Fruit fly (Drosophila melanogaster): ENCODE data around the gene CG34178.

Gene CG34178

DNA sequence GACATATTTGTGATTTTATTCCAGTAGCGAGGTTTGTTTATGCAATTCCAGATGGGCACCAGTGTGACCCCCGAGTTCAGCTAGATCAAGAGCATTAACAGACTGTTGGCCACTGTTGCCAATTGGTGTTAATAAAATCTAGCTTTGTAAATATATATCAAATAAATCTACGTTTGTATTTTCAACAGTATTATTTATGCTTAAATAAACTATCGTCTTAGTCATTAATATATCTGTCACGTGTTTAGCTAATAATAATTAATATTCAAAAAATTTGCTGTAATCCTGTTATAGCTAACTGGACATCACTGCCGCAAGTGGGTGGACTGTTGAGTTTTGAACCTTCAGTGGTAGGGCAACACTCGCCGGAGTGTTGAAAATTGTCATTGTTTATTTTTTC is 25.8 kb downstream of the CG34178 start, which contains the start of the genes mRpL27 and CG15435 (continued):
- TF ChIP-seq NK7.1 (GFP tag; optimal IDR thresholded peaks at IDR 0.05) (no peak), CG2712 (tag; optimal IDR thresholded peaks at IDR 0.05) (peak; percentile 59), B-H1 (GFP tag; IDR thresholded peaks at IDR 0.05) (no peak), CG3281 (GFP tag; optimal IDR thresholded peaks at IDR 0.05) (peak; percentile 50), Lpt (GFP tag; optimal IDR thresholded peaks at IDR 0.05) (no peak), tin (GFP tag; optimal IDR thresholded peaks at IDR 0.05) (no peak), CG15073 (GFP tag; optimal IDR thresholded peaks at IDR 0.05) (no peak), vvl (GFP tag; IDR thresholded peaks at IDR 0.05) (peak; percentile 62), Xrp1 (GFP tag; IDR thresholded peaks at IDR 0.05) (peak; percentile 44; the same call in 1 of the 2 replicates), twi (tag; optimal IDR thresholded peaks at IDR 0.05) (peak; percentile 65), row (GFP tag; IDR thresholded peaks at IDR 0.05) (peak; percentile 93), CG10979 (tag; optimal IDR thresholded peaks at IDR 0.05) (peak; percentile 20), tup (GFP tag; optimal IDR thresholded peaks at IDR 0.05) (no peak), grau (tag; optimal IDR thresholded peaks at IDR 0.05) (peak; percentile 58), Max (GFP tag; optimal IDR thresholded peaks at IDR 0.05) (peak; percentile 53), tgo (GFP tag; IDR thresholded peaks at IDR 0.05) (no peak), CG18764 (GFP tag; optimal IDR thresholded peaks at IDR 0.05) (no peak), vnd (GFP tag; IDR thresholded peaks at IDR 0.05; ENCODE audit: partially characterized antibody) (no peak), CG9797 (GFP tag; optimal IDR thresholded peaks at IDR 0.05) (peak; percentile 8), CG1603 (tag; optimal IDR thresholded peaks at IDR 0.05) (peak; percentile 37), gfzf (GFP tag; optimal IDR thresholded peaks at IDR 0.05) (no peak), repo (GFP tag; optimal IDR thresholded peaks at IDR 0.05) (no peak), CG11504 (tag; optimal IDR thresholded peaks at IDR 0.05) (no peak), CG7357 (GFP tag; IDR thresholded peaks at IDR 0.05) (0 out of 3 replicates have a peak, but pooled peaks have one; percentile 23), CG33557 (GFP tag; optimal IDR thresholded peaks at IDR 0.05) (peak; percentile 40), slp2 (GFP tag; optimal IDR thresholded peaks at IDR 0.05) (no peak), esg (GFP tag; conservative IDR thresholded peaks at IDR 0.05) (no peak), chm (GFP tag; IDR thresholded peaks at IDR 0.05) (no peak), BtbVII (GFP tag; optimal IDR thresholded peaks at IDR 0.05) (no peak), CG3995 (GFP tag; optimal IDR thresholded peaks at IDR 0.05) (peak; percentile 4), CG2678 (tag; optimal IDR thresholded peaks at IDR 0.05) (peak; percentile 53), CG11723 (GFP tag; optimal IDR thresholded peaks at IDR 0.05) (no peak), lov (optimal IDR thresholded peaks at IDR 0.05) (no peak), lov (GFP tag; IDR thresholded peaks at IDR 0.05) (no peak), CG42726 (GFP tag; IDR thresholded peaks at IDR 0.05; ENCODE audit: partially characterized antibody) (no peak), slou (GFP tag; optimal IDR thresholded peaks at IDR 0.05) (no peak), fu2 (GFP tag; optimal IDR thresholded peaks at IDR 0.05) (no peak), CG10321 (GFP tag; IDR thresholded peaks at IDR 0.05) (no peak), cato (GFP tag; optimal IDR thresholded peaks at IDR 0.05; ENCODE audit: borderline replicate concordance) (peak; percentile 11), pan (optimal IDR thresholded peaks at IDR 0.05) (no peak), pan (GFP tag; optimal IDR thresholded peaks at IDR 0.05 in 1 of 2, IDR thresholded peaks at IDR 0.05 in 1 of 2) (peak in 1 of 2 experiments; percentile 20), H2.0 (GFP tag; IDR thresholded peaks at IDR 0.05) (no peak), CG12659 (GFP tag; optimal IDR thresholded peaks at IDR 0.05) (peak; percentile 76), ato (GFP tag; IDR thresholded peaks at IDR 0.05; ENCODE audit: partially characterized antibody) (no peak), CG8281 (tag; optimal IDR thresholded peaks at IDR 0.05) (no peak), prd (optimal IDR thresholded peaks at IDR 0.05) (no peak), prd (GFP tag; IDR thresholded peaks at IDR 0.05) (peak; percentile 28; the same call in 1 of the 3 replicates), CG17385 (GFP tag; optimal IDR thresholded peaks at IDR 0.05) (peak; percentile 7), CG10543 (GFP tag; optimal IDR thresholded peaks at IDR 0.05) (peak; percentile 12), CG17361 (GFP tag; IDR thresholded peaks at IDR 0.05) (peak; percentile 59; the same call in 1 of the 3 replicates), CG9727 (GFP tag; optimal IDR thresholded peaks at IDR 0.05) (peak; percentile 15), CG7786 (GFP tag; optimal IDR thresholded peaks at IDR 0.05) (no peak)
